Fruit fly (Drosophila melanogaster) whole organism, embryonic: Measurements from ENCODE around the gene tbrd-1.
A peak's percentile ranks its signal among the peaks of the same experiment; 100 is the strongest.

Experiments
- BEAF-32 ChIP-seq: fragments of 200-800 bp; sonication (Bioruptor generic); optimal IDR thresholded peaks from 3 replicates; lab custom pipeline; 2017; ENCODE audit warnings: missing biosample characterization, missing genetic modification characterization, mild to moderate bottlenecking, moderate library complexity, missing genetic modification reagents
- Bteb2 ChIP-seq: fragments of 200-800 bp; sonication (Bioruptor generic); optimal IDR thresholded peaks from 2 replicates; lab custom pipeline; 2016; ENCODE audit warnings: missing biosample characterization, missing genetic modification characterization
- C15 ChIP-seq: fragments of 200-800 bp; sonication (Bioruptor generic); IDR thresholded peaks from 3 replicates; pipeline ENCODE4 v1.3.6; 2022; ENCODE audit warnings: missing biosample characterization, missing genetic modification characterization
- CG10274 ChIP-seq: fragments of 200-800 bp; sonication (Bioruptor generic); optimal IDR thresholded peaks from 3 replicates; lab custom pipeline; 2017; ENCODE audit warnings: missing biosample characterization, mild to moderate bottlenecking, missing genetic modification characterization
- CG10321 ChIP-seq: fragments of 200-800 bp; sonication (Bioruptor generic); IDR thresholded peaks from 2 replicates; pipeline ENCODE4 v1.3.6; 2022; ENCODE audit warnings: missing biosample characterization, missing genetic modification characterization
- CG1602 ChIP-seq: fragments of 200-800 bp; sonication (Bioruptor generic); optimal IDR thresholded peaks from 3 replicates; lab custom pipeline; 2016; ENCODE audit warnings: missing biosample characterization, missing genetic modification characterization
- CG16779 ChIP-seq: fragments of 200-800 bp; sonication (Bioruptor generic); IDR thresholded peaks from 2 replicates; pipeline ENCODE4 v1.3.6; 2022; ENCODE audit warnings: missing biosample characterization, missing genetic modification characterization
- CG17612 ChIP-seq: fragments of 200-800 bp; sonication (Bioruptor generic); IDR thresholded peaks from 2 replicates; pipeline ENCODE4 v1.3.6; 2022; ENCODE audit warnings: missing biosample characterization, missing genetic modification characterization
- CG18011 ChIP-seq: fragments of 200-800 bp; sonication (Bioruptor generic); optimal IDR thresholded peaks from 2 replicates; lab custom pipeline; 2017; ENCODE audit warnings: missing biosample characterization, missing genetic modification characterization, mild to moderate bottlenecking, moderate library complexity, missing genotype
- CG18262 ChIP-seq: fragments of 200-800 bp; optimal IDR thresholded peaks from 3 replicates; lab custom pipeline; 2019; ENCODE audit warnings: missing biosample characterization, mild to moderate bottlenecking, missing genetic modification characterization, moderate library complexity
- CG2120 ChIP-seq: fragments of 200-800 bp; sonication (Bioruptor generic); optimal IDR thresholded peaks from 3 replicates; lab custom pipeline; 2016; ENCODE audit warnings: missing biosample characterization, missing genetic modification characterization
- CG3847 ChIP-seq: fragments of 200-800 bp; sonication (Bioruptor generic); IDR thresholded peaks from 2 replicates; pipeline ENCODE4 v1.3.6; 2022; ENCODE audit warnings: missing biosample characterization, missing genetic modification characterization
- CG9215 ChIP-seq: fragments of 200-800 bp; sonication (Bioruptor generic); IDR thresholded peaks from 2 replicates; pipeline ENCODE4 v1.3.6; 2022; ENCODE audit warnings: missing biosample characterization, missing genetic modification characterization
- D ChIP-seq, 2 experiments: fragments of 200-800 bp in 1 of 2; fragments of >200 bp in 1 of 2; sonication (Bioruptor generic) in 1 of 2; optimal IDR thresholded peaks; 2 replicates in 1 of 2; 3 replicates in 1 of 2; lab custom pipeline; 2017; ENCODE audit warnings: mild to moderate bottlenecking in 1 of 2, missing biosample characterization in 1 of 2, missing genetic modification characterization in 1 of 2, missing genetic modification reagents in 1 of 2
- Deaf1 ChIP-seq: fragments of 200-800 bp; optimal IDR thresholded peaks from 3 replicates; lab custom pipeline; 2019; ENCODE audit warnings: missing biosample characterization, mild to moderate bottlenecking, missing genetic modification characterization, moderate library complexity
- Dfd ChIP-seq, 2 experiments: fragments of >200 bp; optimal IDR thresholded peaks; 2 replicates each; lab custom pipeline; 2017; ENCODE audit warnings: missing biosample characterization in 2 of 2, missing genetic modification characterization in 2 of 2
- Dref ChIP-seq: fragments of 200-800 bp; sonication (Bioruptor generic); IDR thresholded peaks from 2 replicates; pipeline ENCODE4 v1.3.6; 2022; ENCODE audit warnings: missing biosample characterization, missing genetic modification characterization
- ERR ChIP-seq: fragments of 200-800 bp; sonication (Bioruptor generic); optimal IDR thresholded peaks from 2 replicates; lab custom pipeline; 2016; ENCODE audit warnings: missing biosample characterization, missing genetic modification characterization
- Fer1 ChIP-seq: fragments of 200-800 bp; sonication (Bioruptor generic); optimal IDR thresholded peaks from 2 replicates; lab custom pipeline; 2017; ENCODE audit warnings: missing biosample characterization, mild to moderate bottlenecking, missing genetic modification characterization
- Fer3 ChIP-seq: fragments of 200-800 bp; sonication (Bioruptor generic); optimal IDR thresholded peaks from 2 replicates; lab custom pipeline; 2018; ENCODE audit warnings: missing biosample characterization, mild to moderate bottlenecking, missing genetic modification characterization, moderate library complexity
- HLH3B ChIP-seq: fragments of 200-800 bp; sonication (Bioruptor generic); IDR thresholded peaks from 2 replicates; pipeline ENCODE4 v1.3.6; 2022; ENCODE audit warnings: missing biosample characterization, missing genetic modification characterization
- MBD-R2 ChIP-seq: fragments of 200-800 bp; sonication (Bioruptor generic); IDR thresholded peaks from 2 replicates; pipeline ENCODE4 v1.3.6; 2022; ENCODE audit warnings: missing biosample characterization, missing genetic modification characterization
- MESR4 ChIP-seq: fragments of 200-800 bp; sonication (Bioruptor generic); optimal IDR thresholded peaks from 2 replicates; lab custom pipeline; 2018; ENCODE audit warnings: missing biosample characterization, mild to moderate bottlenecking, missing genetic modification characterization, moderate library complexity
- Rfx ChIP-seq: fragments of 200-800 bp; sonication (Bioruptor generic); IDR thresholded peaks from 2 replicates; pipeline ENCODE4 v1.3.6; 2022; ENCODE audit warnings: missing biosample characterization, missing genetic modification characterization
- Trl ChIP-seq, 3 experiments: fragments of >200 bp in 2 of 3; fragments of 200-800 bp in 1 of 3; sonication (Bioruptor generic) in 1 of 3; optimal IDR thresholded peaks; 2 replicates in 1 of 3; 3 replicates in 2 of 3; lab custom pipeline; 2016 to 2017; ENCODE audit warnings: missing biosample characterization in 1 of 3, missing genetic modification characterization in 1 of 3
- al ChIP-seq: fragments of 200-800 bp; sonication (Bioruptor generic); IDR thresholded peaks from 2 replicates; pipeline ENCODE4 v1.3.6; 2022; ENCODE audit warnings: missing biosample characterization, missing genetic modification characterization
- ash1 ChIP-seq: fragments of 200-800 bp; sonication (Bioruptor generic); optimal IDR thresholded peaks from 2 replicates; lab custom pipeline; 2018; ENCODE audit warnings: missing biosample characterization, mild to moderate bottlenecking, missing genetic modification characterization
- ato ChIP-seq: fragments of 200-800 bp; sonication (Bioruptor generic); IDR thresholded peaks from 2 replicates; pipeline ENCODE4 v1.3.6; 2022; ENCODE audit warnings: missing biosample characterization, missing genetic modification characterization; ENCODE audit not compliant: partially characterized antibody
- br ChIP-seq: fragments of >200 bp; optimal IDR thresholded peaks from 2 replicates; lab custom pipeline; 2017
- btn ChIP-seq: fragments of 200-800 bp; sonication (Bioruptor generic); optimal IDR thresholded peaks from 2 replicates; lab custom pipeline; 2016; ENCODE audit warnings: missing biosample characterization, missing genetic modification characterization
- disco-r ChIP-seq: fragments of 200-800 bp; sonication (Bioruptor generic); optimal IDR thresholded peaks from 2 replicates; lab custom pipeline; 2016; ENCODE audit warnings: missing biosample characterization, missing genetic modification characterization
- fd3F ChIP-seq: fragments of 200-800 bp; sonication (Bioruptor generic); optimal IDR thresholded peaks from 2 replicates; lab custom pipeline; 2018; ENCODE audit warnings: missing biosample characterization, mild to moderate bottlenecking, missing genetic modification characterization, moderate library complexity
- gro ChIP-seq: fragments of 200-800 bp; sonication (Bioruptor generic); optimal IDR thresholded peaks from 2 replicates; lab custom pipeline; 2016; ENCODE audit warnings: missing biosample characterization, missing genetic modification characterization
- gsb ChIP-seq: fragments of 200-800 bp; sonication (Bioruptor generic); IDR thresholded peaks from 2 replicates; pipeline ENCODE4 v1.3.6; 2022; ENCODE audit warnings: missing biosample characterization, missing genetic modification characterization
- ken ChIP-seq: fragments of 200-800 bp; sonication (Bioruptor generic); IDR thresholded peaks from 3 replicates; pipeline ENCODE4 v1.3.6; 2022; ENCODE audit warnings: missing biosample characterization, missing genetic modification characterization
- nau ChIP-seq: fragments of 200-800 bp; sonication (Bioruptor generic); optimal IDR thresholded peaks from 3 replicates; lab custom pipeline; 2017; ENCODE audit warnings: missing biosample characterization, mild to moderate bottlenecking, missing genetic modification characterization, missing genetic modification reagents
- pita ChIP-seq: fragments of 200-800 bp; sonication (Bioruptor generic); optimal IDR thresholded peaks from 2 replicates; lab custom pipeline; 2017; ENCODE audit warnings: missing biosample characterization, mild to moderate bottlenecking, missing genetic modification characterization
- prd ChIP-seq, 3 experiments: fragments of >200 bp in 2 of 3; fragments of 200-800 bp in 1 of 3; sonication (Bioruptor generic) in 1 of 3; optimal IDR thresholded peaks in 2 of 3; IDR thresholded peaks in 1 of 3; 2 replicates in 2 of 3; 3 replicates in 1 of 3; pipeline versions ENCODE4 v1.3.6 to Lab custom; 2017 to 2022; ENCODE audit warnings: missing biosample characterization in 1 of 3, missing genetic modification characterization in 1 of 3
- pum ChIP-seq: fragments of 200-800 bp; sonication (Bioruptor generic); optimal IDR thresholded peaks from 2 replicates; lab custom pipeline; 2016; ENCODE audit warnings: missing biosample characterization, missing genetic modification characterization
- sens ChIP-seq: fragments of 200-800 bp; sonication (Bioruptor generic); peaks from one replicate; lab custom pipeline; 2016; ENCODE audit warnings: missing biosample characterization, missing genetic modification characterization
- shn ChIP-seq: fragments of 200-800 bp; sonication (Bioruptor generic); optimal IDR thresholded peaks from 3 replicates; lab custom pipeline; 2016; ENCODE audit warnings: missing biosample characterization, missing genetic modification characterization
- slbo ChIP-seq: fragments of 200-800 bp; sonication (Bioruptor generic); IDR thresholded peaks from 2 replicates; pipeline ENCODE4 v1.3.6; 2022; ENCODE audit warnings: missing biosample characterization, missing genetic modification characterization
- so ChIP-seq: fragments of 200-800 bp; sonication (Bioruptor generic); IDR thresholded peaks from 3 replicates; pipeline ENCODE4 v1.3.6; 2022; ENCODE audit warnings: missing biosample characterization, missing genetic modification characterization
- ssp ChIP-seq: fragments of 200-800 bp; sonication (Bioruptor generic); IDR thresholded peaks from 2 replicates; pipeline ENCODE4 v1.3.6; 2022; ENCODE audit warnings: missing biosample characterization, missing genetic modification characterization
- tin ChIP-seq: fragments of 200-800 bp; sonication (Bioruptor generic); optimal IDR thresholded peaks from 3 replicates; lab custom pipeline; 2016; ENCODE audit warnings: missing biosample characterization, missing genetic modification characterization
- toy ChIP-seq: fragments of 200-800 bp; sonication (Bioruptor generic); IDR thresholded peaks from 2 replicates; pipeline ENCODE4 v1.3.6; 2022; ENCODE audit warnings: missing biosample characterization, missing genetic modification characterization
- twi ChIP-seq: fragments of 200-800 bp; optimal IDR thresholded peaks from 2 replicates; lab custom pipeline; 2019; ENCODE audit warnings: missing biosample characterization, mild to moderate bottlenecking, missing genetic modification characterization, moderate library complexity
- unc-4 ChIP-seq: fragments of 200-800 bp; sonication (Bioruptor generic); IDR thresholded peaks from 2 replicates; pipeline ENCODE4 v1.3.6; 2022; ENCODE audit warnings: missing biosample characterization, missing genetic modification characterization; ENCODE audit not compliant: partially characterized antibody
- zen2 ChIP-seq: fragments of 200-800 bp; sonication (Bioruptor generic); IDR thresholded peaks from 3 replicates; pipeline ENCODE4 v1.3.6; 2022; ENCODE audit warnings: missing biosample characterization, missing genetic modification characterization; ENCODE audit not compliant: partially characterized antibody
- zfh1 ChIP-seq: fragments of 200-800 bp; sonication (Bioruptor generic); IDR thresholded peaks from 3 replicates; pipeline ENCODE4 v1.3.6; 2022; ENCODE audit warnings: missing biosample characterization, missing genetic modification characterization
- zfh2 ChIP-seq: fragments of 200-800 bp; sonication (Bioruptor generic); optimal IDR thresholded peaks from 2 replicates; lab custom pipeline; 2016; ENCODE audit warnings: missing biosample characterization, missing genetic modification characterization

tbrd-1 gene

DNA sequence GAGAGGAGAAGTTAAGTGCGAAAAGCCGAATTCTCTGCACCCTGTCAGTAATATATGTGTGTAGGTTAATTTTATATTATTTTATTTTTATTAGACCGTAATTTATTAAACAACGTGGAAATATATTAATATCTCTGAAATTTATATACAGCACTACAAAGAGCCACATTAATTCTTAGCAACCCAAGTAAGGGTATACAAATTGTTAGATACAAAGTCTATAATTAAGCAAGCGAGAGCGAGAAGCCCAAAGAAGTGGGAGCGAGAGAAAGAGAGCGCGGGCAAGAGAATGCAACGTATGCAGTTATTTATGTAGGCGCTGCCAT is 6.3 kb downstream of the tbrd-1 start (continued):
- no peak for TF ChIP-seq prd (optimal IDR thresholded peaks at IDR 0.05; lab: Kevin White, UChicago)
- peak; percentile 95 for TF ChIP-seq prd (GFP tag; IDR thresholded peaks at IDR 0.05; lab: Robert Waterston, UW)
- peak; percentile 76 for TF ChIP-seq fd3F
- no peak for TF ChIP-seq pita (GFP tag; lab: Kevin White, UChicago)
- TF ChIP-seq sens = peak; percentile 96
- peak; percentile 85 for TF ChIP-seq CG17612 (GFP tag; lab: Robert Waterston, UW)
- TF ChIP-seq disco-r (GFP tag; lab: Kevin White, UChicago) = no peak
- TF ChIP-seq zfh2 (GFP tag; lab: Kevin White, UChicago) = no peak
- peak; percentile 94 for TF ChIP-seq HLH3B
- TF ChIP-seq zfh1 (GFP tag; lab: Robert Waterston, UW) = peak; percentile 97
- TF ChIP-seq CG10274 (GFP tag; lab: Kevin White, UChicago) = peak; percentile 50
- peak; percentile 92 for TF ChIP-seq tin
- peak; percentile 78 for TF ChIP-seq CG9215 (GFP tag; lab: Robert Waterston, UW)
- TF ChIP-seq Trl (optimal IDR thresholded peaks at IDR 0.05; lab: Kevin White, UChicago) = no peak
- peak; percentile 33 for TF ChIP-seq Trl (GFP tag; optimal IDR thresholded peaks at IDR 0.05; lab: Kevin White, UChicago)
- no peak for TF ChIP-seq ERR (GFP tag; lab: Kevin White, UChicago)
- TF ChIP-seq BEAF-32 (GFP tag; lab: Kevin White, UChicago) = no peak
- TF ChIP-seq ken = peak; percentile 93
- TF ChIP-seq C15 (GFP tag; lab: Robert Waterston, UW) = peak; percentile 75; the same call in 1 of the 3 replicates
- TF ChIP-seq Rfx (GFP tag; lab: Robert Waterston, UW) = peak; percentile 83
- peak; percentile 89 for TF ChIP-seq ssp
- peak; percentile 22 for TF ChIP-seq Bteb2 (GFP tag; lab: Kevin White, UChicago)
- TF ChIP-seq al (GFP tag; lab: Robert Waterston, UW) = peak; percentile 54
- TF ChIP-seq Deaf1 (tag; lab: Kevin White, UChicago) = peak; percentile 72
- TF ChIP-seq twi = peak; percentile 86
- no peak for TF ChIP-seq ato
- TF ChIP-seq shn (GFP tag; lab: Kevin White, UChicago) = no peak
- peak; percentile 61 for TF ChIP-seq pum (GFP tag; lab: Kevin White, UChicago)
- no peak for TF ChIP-seq br (lab: Kevin White, UChicago)
- peak; percentile 46; the same call in 1 of the 2 replicates for TF ChIP-seq CG10321 (GFP tag; lab: Robert Waterston, UW)
- peak; percentile 76 for TF ChIP-seq toy (GFP tag; lab: Robert Waterston, UW)
- TF ChIP-seq D (optimal IDR thresholded peaks at IDR 0.05; lab: Kevin White, UChicago) = no peak
- peak; percentile 95 for TF ChIP-seq D (GFP tag; optimal IDR thresholded peaks at IDR 0.05; lab: Kevin White, UChicago)
- TF ChIP-seq Fer1 = peak; percentile 78
- TF ChIP-seq Dfd (GFP tag; optimal IDR thresholded peaks at IDR 0.05; lab: Kevin White, UChicago) = no peak
- TF ChIP-seq CG18011 (GFP tag; lab: Kevin White, UChicago) = peak; percentile 40
- no peak for TF ChIP-seq CG16779 (GFP tag; lab: Robert Waterston, UW)
- TF ChIP-seq nau (GFP tag; lab: Kevin White, UChicago) = peak; percentile 78
- TF ChIP-seq slbo (GFP tag; lab: Robert Waterston, UW) = peak; percentile 84
- TF ChIP-seq btn (GFP tag; lab: Kevin White, UChicago) = peak; percentile 12
- TF ChIP-seq CG3847 (GFP tag; lab: Robert Waterston, UW) = peak; percentile 88
- TF ChIP-seq Fer3 = peak; percentile 88
- no peak for TF ChIP-seq ash1 (GFP tag; lab: Kevin White, UChicago)
- TF ChIP-seq gro (GFP tag; lab: Kevin White, UChicago) = no peak
- no peak for TF ChIP-seq Dref (GFP tag; lab: Robert Waterston, UW)
- no peak for TF ChIP-seq zen2 (GFP tag; lab: Robert Waterston, UW)
- TF ChIP-seq unc-4 (GFP tag; lab: Robert Waterston, UW) = no peak
- peak; percentile 92 for TF ChIP-seq CG1602 (GFP tag; lab: Kevin White, UChicago)
- TF ChIP-seq so (GFP tag; lab: Robert Waterston, UW) = peak; percentile 92
- TF ChIP-seq CG2120 (GFP tag; lab: Kevin White, UChicago) = peak; percentile 25
- TF ChIP-seq gsb (GFP tag; lab: Robert Waterston, UW) = peak; percentile 72
- peak; percentile 60 for TF ChIP-seq MBD-R2 (GFP tag; lab: Robert Waterston, UW)
- TF ChIP-seq MESR4 (GFP tag; lab: Kevin White, UChicago) = peak; percentile 20
- peak; percentile 98 for TF ChIP-seq CG18262
